Worm (Caenorhabditis elegans): ENCODE results near the gene R155.3.

Gene R155.3

ce11 chrIII:1928741-1929499 is 47.6 kb downstream of the R155.3 start:
- TF ChIP-seq nhr-77 (tag; optimal IDR thresholded peaks at IDR 0.05) = no peak
- no peak for TF ChIP-seq nhr-12 (tag; optimal IDR thresholded peaks at IDR 0.05)
- TF ChIP-seq Y55F3AM.14 (GFP tag; optimal IDR thresholded peaks at IDR 0.05) = no peak
- no peak for TF ChIP-seq unc-62 (GFP tag; optimal IDR thresholded peaks at IDR 0.05)
- peak; percentile 2 to 63 for TF ChIP-seq lsy-2 (tag; optimal IDR thresholded peaks at IDR 0.05)
- TF ChIP-seq lin-13 (GFP tag; optimal IDR thresholded peaks at IDR 0.05) = peak; percentile 60
- no peak for TF ChIP-seq crh-2 (tag; optimal IDR thresholded peaks at IDR 0.05)

- TF ChIP-seq nhr-21 (tag; optimal IDR thresholded peaks at IDR 0.05) (no peak), lsy-2 (tag; optimal IDR thresholded peaks at IDR 0.05) (peak; percentile 14 to 29), gmeb-1 (tag; optimal IDR thresholded peaks at IDR 0.05) (no peak), egl-27 (tag; optimal IDR thresholded peaks at IDR 0.05) (no peak), crh-2 (tag; optimal IDR thresholded peaks at IDR 0.05) (no peak), nhr-10 (tag; optimal IDR thresholded peaks at IDR 0.05) (no peak), mbf-1 (tag; optimal IDR thresholded peaks at IDR 0.05) (no peak), nhr-237 (tag; optimal IDR thresholded peaks at IDR 0.05) (no peak), lin-13 (GFP tag; optimal IDR thresholded peaks at IDR 0.05) (peak; percentile 21)
Observed at ce11 chrIII:1927230-1927629, 49.3 kb downstream of the R155.3 start.

ce11 chrIII:1926456-1926855 is 50.1 kb downstream of the R155.3 start:
- TF ChIP-seq nhr-129 (tag; optimal IDR thresholded peaks at IDR 0.05) = peak; percentile 73
- peak; percentile 95 for TF ChIP-seq Y55F3AM.14 (GFP tag; optimal IDR thresholded peaks at IDR 0.05)
- no peak for TF ChIP-seq peb-1 (tag; optimal IDR thresholded peaks at IDR 0.05)
- TF ChIP-seq ceh-82 (tag; optimal IDR thresholded peaks at IDR 0.05) = peak; percentile 47
- TF ChIP-seq ztf-1 (GFP tag; conservative IDR thresholded peaks at IDR 0.05) = no peak
- no peak for TF ChIP-seq ztf-11 (tag; optimal IDR thresholded peaks at IDR 0.05)
- TF ChIP-seq sma-9 (GFP tag; optimal IDR thresholded peaks at IDR 0.05) = peak; percentile 100
- TF ChIP-seq sma-9 (tag; optimal IDR thresholded peaks at IDR 0.05) = peak; percentile 91
- TF ChIP-seq nhr-77 (tag; optimal IDR thresholded peaks at IDR 0.05) = peak; percentile 33
- peak; percentile 49 for TF ChIP-seq ama-1 (optimal IDR thresholded peaks at IDR 0.05)
- TF ChIP-seq nhr-25 (tag; optimal IDR thresholded peaks at IDR 0.05) = peak; percentile 93
- no peak for TF ChIP-seq dmd-4 (tag; optimal IDR thresholded peaks at IDR 0.05)
- TF ChIP-seq nhr-21 (tag; optimal IDR thresholded peaks at IDR 0.05) = peak; percentile 94
- peak; percentile 25 for TF ChIP-seq nhr-10 (tag; optimal IDR thresholded peaks at IDR 0.05)
- no peak for TF ChIP-seq aly-2 (tag; optimal IDR thresholded peaks at IDR 0.05)
- TF ChIP-seq snpc-4 (tag; optimal IDR thresholded peaks at IDR 0.05) = peak; percentile 38
- peak; percentile 92 for TF ChIP-seq lin-13 (GFP tag; optimal IDR thresholded peaks at IDR 0.05)
- no peak for TF ChIP-seq lin-39 (tag; optimal IDR thresholded peaks at IDR 0.05)
- TF ChIP-seq lin-11 (tag; optimal IDR thresholded peaks at IDR 0.05) = peak; percentile 75
- peak; percentile 61 to 86 for TF ChIP-seq mdl-1 (tag; optimal IDR thresholded peaks at IDR 0.05)
- TF ChIP-seq elt-1 (tag; optimal IDR thresholded peaks at IDR 0.05) = peak; percentile 38
- TF ChIP-seq ceh-16 (tag; optimal IDR thresholded peaks at IDR 0.05) = no peak
- no peak for TF ChIP-seq ZK546.5 (tag; optimal IDR thresholded peaks at IDR 0.05)
- TF ChIP-seq mbf-1 (tag; optimal IDR thresholded peaks at IDR 0.05) = no peak
- TF ChIP-seq elt-3 (tag; optimal IDR thresholded peaks at IDR 0.05) = no peak
- TF ChIP-seq unc-55 (GFP tag; optimal IDR thresholded peaks at IDR 0.05) = peak; percentile 96
- TF ChIP-seq C34F6.9 (tag; optimal IDR thresholded peaks at IDR 0.05) = peak; percentile 64
- TF ChIP-seq nhr-12 (tag; optimal IDR thresholded peaks at IDR 0.05) = no peak
- peak; percentile 89 for TF ChIP-seq crh-2 (tag; optimal IDR thresholded peaks at IDR 0.05)
- TF ChIP-seq nhr-23 (tag; optimal IDR thresholded peaks at IDR 0.05) = no peak
- no peak for TF ChIP-seq alr-1 (tag; optimal IDR thresholded peaks at IDR 0.05)
- TF ChIP-seq R02D3.7 (tag; optimal IDR thresholded peaks at IDR 0.05) = no peak
- TF ChIP-seq fos-1 (tag; optimal IDR thresholded peaks at IDR 0.05) = peak; percentile 62
- TF ChIP-seq F13H6.1 (tag; optimal IDR thresholded peaks at IDR 0.05) = peak; percentile 99
- peak; percentile 40 for TF ChIP-seq zag-1 (tag; optimal IDR thresholded peaks at IDR 0.05)
- peak; percentile 94 for TF ChIP-seq sma-3 (GFP tag; optimal IDR thresholded peaks at IDR 0.05)
- peak; percentile 56 for TF ChIP-seq nhr-6 (tag; optimal IDR thresholded peaks at IDR 0.05)
- TF ChIP-seq egl-27 (tag; optimal IDR thresholded peaks at IDR 0.05) = peak; percentile 99
- TF ChIP-seq blmp-1 (tag; optimal IDR thresholded peaks at IDR 0.05; ENCODE audit: insufficient read depth) = peak; percentile 96
- TF ChIP-seq skn-1 (tag; optimal IDR thresholded peaks at IDR 0.05) = no peak
- TF ChIP-seq unc-39 (tag; optimal IDR thresholded peaks at IDR 0.05) = no peak
- TF ChIP-seq lsy-2 (tag; optimal IDR thresholded peaks at IDR 0.05) = peak; percentile 52 to 86
- peak; percentile 42 for TF ChIP-seq unc-62 (GFP tag; optimal IDR thresholded peaks at IDR 0.05)
- peak; percentile 81 for TF ChIP-seq ztf-4 (tag; optimal IDR thresholded peaks at IDR 0.05)
- TF ChIP-seq gmeb-1 (tag; optimal IDR thresholded peaks at IDR 0.05) = peak; percentile 84
- TF ChIP-seq mab-5 (tag; optimal IDR thresholded peaks at IDR 0.05) = peak; percentile 86
- TF ChIP-seq nhr-11 (tag; optimal IDR thresholded peaks at IDR 0.05) = no peak

Measured in whole organism, L2 larva.